Worm (Caenorhabditis elegans) whole organism, mixed stage, embryonic: ENCODE measurements around the gene srh-92.

Experiments used
- ceh-83 ChIP-seq: fragments of 200-800 bp; sonication (Bioruptor generic); optimal IDR thresholded peaks from 2 replicates; lab custom pipeline; 2018; ENCODE audit warnings: mild to moderate bottlenecking, missing genetic modification characterization, missing compliant biosample characterization
- ces-1 ChIP-seq: fragments of 150-350 bp; optimal IDR thresholded peaks from 2 replicates; lab custom pipeline; 2014; ENCODE audit warnings: missing biosample characterization, missing genetic modification reagents, missing genetic modification characterization
- elt-1 ChIP-seq: sonication (generic microtip); optimal IDR thresholded peaks from 2 replicates; lab custom pipeline; 2017; ENCODE audit warnings: missing genetic modification characterization, mild to moderate bottlenecking, missing compliant biosample characterization, antibody characterized with exemption, moderate library complexity, borderline replicate concordance; ENCODE audit not compliant: insufficient read depth
- ham-2 ChIP-seq: fragments of 200-800 bp; sonication (Bioruptor generic); optimal IDR thresholded peaks from 2 replicates; lab custom pipeline; 2018; ENCODE audit warnings: mild to moderate bottlenecking, missing genetic modification characterization, missing compliant biosample characterization
- lsy-2 ChIP-seq: fragments of 150-350 bp; optimal IDR thresholded peaks from 2 replicates; lab custom pipeline; 2014; ENCODE audit warnings: missing biosample characterization, missing genetic modification characterization
- nhr-12 ChIP-seq: fragments of 150-350 bp; optimal IDR thresholded peaks from 2 replicates; lab custom pipeline; 2014; ENCODE audit warnings: missing biosample characterization, missing genetic modification characterization
- nhr-2 ChIP-seq: fragments of 150-350 bp; optimal IDR thresholded peaks from 2 replicates; lab custom pipeline; 2014; ENCODE audit warnings: missing biosample characterization, missing genetic modification characterization
- nhr-237 ChIP-seq: fragments of 150-350 bp; optimal IDR thresholded peaks from 2 replicates; lab custom pipeline; 2014; ENCODE audit warnings: missing biosample characterization, missing genetic modification characterization
- nhr-76 ChIP-seq: sonication (generic microtip); optimal IDR thresholded peaks from 2 replicates; lab custom pipeline; 2017; ENCODE audit warnings: missing biosample characterization, missing genetic modification characterization
- snpc-4 ChIP-seq: fragments of 150-350 bp; optimal IDR thresholded peaks from 2 replicates; lab custom pipeline; 2014; ENCODE audit warnings: missing biosample characterization, missing genetic modification characterization
- sptf-1 ChIP-seq: sonication (generic microtip); optimal IDR thresholded peaks from 2 replicates; lab custom pipeline; 2017; ENCODE audit warnings: mild to moderate bottlenecking, missing genetic modification characterization, moderate library complexity, missing compliant biosample characterization
- unc-62 ChIP-seq: fragments of 150-350 bp; optimal IDR thresholded peaks from 2 replicates; lab custom pipeline; 2014; ENCODE audit warnings: missing biosample characterization, missing genetic modification reagents, missing genetic modification characterization
- zip-8 ChIP-seq: fragments of 150-350 bp; optimal IDR thresholded peaks from 2 replicates; lab custom pipeline; 2014; ENCODE audit warnings: missing biosample characterization, missing genetic modification characterization
- ztf-11 ChIP-seq: fragments of 150-350 bp; optimal IDR thresholded peaks from 2 replicates; lab custom pipeline; 2014; ENCODE audit warnings: missing biosample characterization, missing genetic modification characterization

- TF ChIP-seq unc-62 (GFP tag; lab: Kevin White, UChicago) (no peak), ztf-11 (no peak), elt-1 (no peak), nhr-76 (no peak), nhr-2 (no peak), ham-2 (no peak), zip-8 (no peak), ces-1 (GFP tag; lab: Kevin White, UChicago) (no peak), lsy-2 (no peak), nhr-237 (tag; lab: Kevin White, UChicago) (no peak), sptf-1 (tag; lab: Kevin White, UChicago) (no peak), ceh-83 (GFP tag; lab: Kevin White, UChicago) (no peak), snpc-4 (tag; lab: Kevin White, UChicago) (no peak), nhr-12 (no peak)
Observed at ce11 chrV:7506207-7506606, 45.4 kb upstream of the srh-92 start.
